Worm (Caenorhabditis elegans) whole organism, L4 larva: Measurements from ENCODE around the gene C02F5.5.

Source experiments
- F10B5.3 ChIP-seq: sonication (generic microtip); optimal IDR thresholded peaks from 2 replicates; lab custom pipeline; 2016; ENCODE audit warnings: mild to moderate bottlenecking, missing genetic modification characterization, missing compliant biosample characterization
- Y75B8A.6 ChIP-seq: fragments of 200-800 bp; sonication (Bioruptor generic); IDR thresholded peaks from 2 replicates; pipeline ENCODE4 v1.3.6; 2022; ENCODE audit warnings: missing genetic modification reagents, missing genetic modification characterization, missing compliant biosample characterization
- aly-2 ChIP-seq: sonication (generic microtip); optimal IDR thresholded peaks from 2 replicates; lab custom pipeline; 2018; ENCODE audit warnings: missing biosample characterization, missing genetic modification characterization
- ama-1 ChIP-seq: fragments of 150-350 bp; optimal IDR thresholded peaks from 2 replicates; lab custom pipeline; 2014; ENCODE audit warnings: inconsistent platforms, mixed read lengths
- ceh-44 ChIP-seq: fragments of 200-800 bp; sonication (Bioruptor generic); IDR thresholded peaks from 2 replicates; pipeline ENCODE4 v1.3.6; 2022; ENCODE audit warnings: missing genetic modification reagents, missing genetic modification characterization, missing compliant biosample characterization
- dmd-9 ChIP-seq: fragments of 200-800 bp; sonication (Bioruptor generic); IDR thresholded peaks from 2 replicates; pipeline ENCODE4 v1.3.6; 2022; ENCODE audit warnings: missing genetic modification reagents, missing genetic modification characterization, missing compliant biosample characterization
- dve-1 ChIP-seq: sonication (generic microtip); optimal IDR thresholded peaks from 2 replicates; lab custom pipeline; 2017; ENCODE audit warnings: antibody characterized with exemption, mild to moderate bottlenecking, missing genetic modification characterization, missing compliant biosample characterization; ENCODE audit not compliant: insufficient read depth
- mdt-29 ChIP-seq: fragments of 200-800 bp; sonication (Bioruptor generic); IDR thresholded peaks from 2 replicates; pipeline ENCODE4 v1.3.6; 2022; ENCODE audit warnings: missing genetic modification reagents, missing genetic modification characterization, missing compliant biosample characterization
- nhr-10 ChIP-seq: fragments of 150-350 bp; optimal IDR thresholded peaks from 2 replicates; lab custom pipeline; 2014; ENCODE audit warnings: missing biosample characterization, missing genetic modification characterization
- nhr-237 ChIP-seq: sonication (generic microtip); optimal IDR thresholded peaks from 2 replicates; lab custom pipeline; 2017; ENCODE audit warnings: missing biosample characterization, missing genetic modification characterization

ce11 chrIII:8262599-8262998 is 26.6 kb downstream of the C02F5.5 start:
- TF ChIP-seq ama-1 (no peak), F10B5.3 (tag; lab: Kevin White, UChicago) (no peak), Y75B8A.6 (no peak), mdt-29 (GFP tag; lab: Robert Waterston, UW) (no peak), dmd-9 (GFP tag; lab: Robert Waterston, UW) (no peak), ceh-44 (GFP tag; lab: Robert Waterston, UW) (no peak), nhr-10 (tag; lab: Kevin White, UChicago) (no peak), nhr-237 (tag; lab: Kevin White, UChicago) (no peak), dve-1 (tag; lab: Kevin White, UChicago) (no peak), aly-2 (no peak)
